Fruit fly (Drosophila melanogaster) ovary, adult (tissue): ENCODE data around the gene CG5245.
"Not testable (repeated sequence)": the region's sequence is repeated elsewhere in the genome, so short reads cannot be mapped to it uniquely, and the experiment has no call there.

Experiments used
- CG17801 ChIP-seq: fragments of 200-800 bp; optimal IDR thresholded peaks from 2 replicates; lab custom pipeline; 2019; ENCODE audit warnings: missing biosample characterization, mild to moderate bottlenecking, missing genetic modification characterization, moderate library complexity; ENCODE audit not compliant: partially characterized antibody

The CG5245 gene

DNA sequence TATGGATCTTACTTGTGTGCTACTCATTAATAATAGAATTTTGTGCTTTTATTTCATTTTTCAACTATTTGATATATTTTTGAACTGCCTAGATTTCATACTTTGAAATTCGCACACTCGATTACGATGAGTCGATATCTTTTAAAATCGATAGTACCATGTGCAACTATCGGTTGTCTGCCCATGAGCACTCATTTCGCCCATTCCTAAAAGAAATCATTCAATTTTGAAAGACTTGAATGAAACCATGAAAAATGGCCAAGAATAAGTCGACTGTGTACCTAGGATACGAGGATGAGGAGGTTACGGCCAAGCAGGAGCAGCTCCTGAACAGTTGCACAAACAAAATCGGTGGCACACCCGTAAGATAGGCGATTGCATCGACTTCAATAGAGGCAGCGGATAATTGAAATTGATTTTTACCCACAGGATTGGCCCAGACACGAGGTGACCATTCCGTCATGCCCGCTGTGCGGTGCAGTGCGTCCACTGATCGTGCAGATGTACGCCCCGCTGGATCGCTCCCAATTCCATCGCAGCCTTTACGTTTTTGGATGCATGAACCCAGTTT is 27.1 kb downstream of the CG5245 start, which contains the start of gene trus:
Gene trus (plus strand): TSS at position 204 of the 571 bp plus-strand sequence.
- TF ChIP-seq CG17801 = peak; percentile 30

DNA sequence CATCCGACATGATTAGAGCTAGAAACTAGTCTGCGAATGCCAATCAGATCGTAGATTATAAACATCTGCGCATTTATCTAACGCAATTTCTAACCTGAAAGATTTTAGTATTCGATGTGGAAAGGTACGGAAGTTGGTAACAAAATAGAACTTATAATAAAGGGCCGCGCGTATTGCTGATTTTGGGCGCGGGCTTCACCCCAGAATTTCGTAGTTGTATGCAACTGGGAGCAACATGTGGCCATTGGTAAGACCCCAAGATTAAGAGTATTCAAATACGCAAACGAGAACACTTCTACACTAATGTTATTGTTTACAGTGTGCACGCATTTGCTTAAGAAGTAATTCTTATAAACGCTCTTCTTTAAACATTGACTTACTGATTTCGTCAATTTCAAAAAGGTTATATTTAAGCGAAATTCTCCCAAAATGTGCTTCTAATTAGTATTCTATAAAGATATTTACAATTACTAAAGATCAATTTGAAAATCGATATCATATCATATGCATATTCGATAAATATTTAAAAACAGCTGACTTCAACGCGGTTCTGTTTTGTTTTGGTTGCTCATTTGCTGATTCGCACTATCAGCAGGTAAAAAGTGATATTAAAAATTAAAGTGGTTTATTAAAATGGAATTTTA is 30.6 kb downstream of the CG5245 start, which contains the start of the genes CG5961 and Polr3C:
Gene CG5961 (minus strand): TSS at position 416 of the 644 bp plus-strand sequence.
Gene Polr3C (plus strand): TSS at position 536 of the 644 bp plus-strand sequence.
- TF ChIP-seq CG17801 = peak; percentile 4

DNA sequence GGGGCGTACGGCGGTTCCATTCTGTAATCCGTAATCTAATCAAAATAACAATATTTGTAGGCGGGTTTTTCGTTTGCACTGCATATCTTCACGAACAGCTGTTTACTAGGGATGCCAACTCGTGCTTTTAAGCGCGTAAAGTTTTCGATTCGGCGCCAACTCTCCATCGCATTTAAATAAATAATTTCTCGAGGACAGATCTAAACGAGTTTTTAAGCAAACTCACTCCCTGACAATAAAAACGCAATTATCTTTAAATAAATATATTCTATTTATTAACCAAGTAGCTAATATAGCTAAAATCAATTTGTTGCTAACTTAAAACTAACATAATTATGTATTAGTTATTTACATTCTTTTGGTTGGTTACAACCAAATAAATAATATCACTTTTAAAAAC is 35.8 kb downstream of the CG5245 start, which contains the start of gene CG5608:
Gene CG5608 (minus strand): TSS at position 101 of the 400 bp plus-strand sequence.
- not testable (repeated sequence) for TF ChIP-seq CG17801

DNA sequence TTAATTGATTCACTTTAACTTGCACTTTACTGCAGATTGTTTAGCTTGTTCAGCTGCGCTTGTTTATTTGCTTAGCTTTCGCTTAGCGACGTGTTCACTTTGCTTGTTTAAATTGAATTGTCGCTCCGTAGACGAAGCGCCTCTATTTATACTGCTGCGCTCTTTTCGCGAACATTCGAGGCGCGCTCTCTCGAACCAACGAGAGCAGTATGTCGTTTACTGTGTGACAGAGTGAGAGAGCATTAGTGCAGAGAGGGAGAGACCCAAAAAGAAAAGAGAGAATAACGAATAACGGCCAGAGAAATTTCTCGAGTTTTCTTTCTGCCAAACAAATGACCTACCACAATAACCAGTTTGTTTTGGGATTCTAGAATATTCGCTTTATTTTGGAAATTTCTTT is 38.3 kb downstream of the CG5245 start, which contains the start of gene Hsp70Ba:
Gene Hsp70Ba (minus strand): TSS at position 102 of the 400 bp plus-strand sequence.
- TF ChIP-seq CG17801 = not testable (repeated sequence)
